Fruit fly (Drosophila melanogaster) whole organism, embryonic: ENCODE results near the gene Dop1R2.

Source experiments
- Adf1 ChIP-seq: fragments of 200-800 bp; sonication (Bioruptor generic); IDR thresholded peaks from 2 replicates; pipeline ENCODE4 v1.3.6; 2022; ENCODE audit warnings: missing biosample characterization, missing genetic modification characterization
- B-H2 ChIP-seq: fragments of 200-800 bp; sonication (Bioruptor generic); optimal IDR thresholded peaks from 2 replicates; lab custom pipeline; 2018; ENCODE audit warnings: missing biosample characterization, mild to moderate bottlenecking, missing genetic modification characterization
- Bgb ChIP-seq: fragments of 200-800 bp; sonication (Bioruptor generic); IDR thresholded peaks from 2 replicates; pipeline ENCODE4 v1.3.6; 2022; ENCODE audit warnings: missing biosample characterization, missing genetic modification characterization; ENCODE audit not compliant: partially characterized antibody
- CG10209 ChIP-seq: fragments of 200-800 bp; sonication (Bioruptor generic); optimal IDR thresholded peaks from 3 replicates; lab custom pipeline; 2017; ENCODE audit warnings: missing biosample characterization, mild to moderate bottlenecking, missing genetic modification characterization, missing genetic modification reagents
- CG10321 ChIP-seq: fragments of 200-800 bp; sonication (Bioruptor generic); IDR thresholded peaks from 2 replicates; pipeline ENCODE4 v1.3.6; 2022; ENCODE audit warnings: missing biosample characterization, missing genetic modification characterization
- CG11723 ChIP-seq: fragments of 200-800 bp; sonication (Bioruptor generic); optimal IDR thresholded peaks from 2 replicates; lab custom pipeline; 2017; ENCODE audit warnings: missing biosample characterization, mild to moderate bottlenecking, missing genetic modification characterization
- CG12744 ChIP-seq: fragments of 200-800 bp; sonication (Bioruptor generic); optimal IDR thresholded peaks from 2 replicates; lab custom pipeline; 2016; ENCODE audit warnings: missing biosample characterization, missing genetic modification characterization
- CG13424 ChIP-seq: fragments of 200-800 bp; sonication (Bioruptor generic); optimal IDR thresholded peaks from 2 replicates; lab custom pipeline; 2019; ENCODE audit warnings: missing biosample characterization, mild to moderate bottlenecking, missing genetic modification characterization, moderate library complexity
- CG13624 ChIP-seq: fragments of 200-800 bp; sonication (Bioruptor generic); optimal IDR thresholded peaks from 2 replicates; lab custom pipeline; 2016; ENCODE audit warnings: missing biosample characterization, missing genetic modification characterization
- CG14965 ChIP-seq: fragments of 200-800 bp; sonication (Bioruptor generic); optimal IDR thresholded peaks from 2 replicates; lab custom pipeline; 2016; ENCODE audit warnings: missing biosample characterization, missing genetic modification characterization, borderline replicate concordance
- CG2889 ChIP-seq: fragments of 200-800 bp; sonication (Bioruptor generic); IDR thresholded peaks from 3 replicates; pipeline ENCODE4 v1.3.6; 2022; ENCODE audit warnings: missing biosample characterization, missing genetic modification characterization
- CG4282 ChIP-seq: fragments of 200-800 bp; sonication (Bioruptor generic); optimal IDR thresholded peaks from 2 replicates; lab custom pipeline; 2016; ENCODE audit warnings: missing biosample characterization, missing genetic modification characterization
- CG7786 ChIP-seq: fragments of 200-800 bp; sonication (Bioruptor generic); optimal IDR thresholded peaks from 2 replicates; lab custom pipeline; 2016; ENCODE audit warnings: missing biosample characterization, missing genetic modification characterization
- CG8089 ChIP-seq: fragments of 200-800 bp; sonication (Bioruptor generic); optimal IDR thresholded peaks from 3 replicates; lab custom pipeline; 2016; ENCODE audit warnings: missing biosample characterization, missing genetic modification characterization
- CG8359 ChIP-seq: fragments of 200-800 bp; sonication (Bioruptor generic); optimal IDR thresholded peaks from 2 replicates; lab custom pipeline; 2017; ENCODE audit warnings: missing biosample characterization, mild to moderate bottlenecking, missing genetic modification characterization, borderline replicate concordance
- CG8388 ChIP-seq: fragments of 200-800 bp; sonication (Bioruptor generic); optimal IDR thresholded peaks from 2 replicates; lab custom pipeline; 2019; ENCODE audit warnings: missing biosample characterization, mild to moderate bottlenecking, missing genetic modification characterization, moderate library complexity
- D19B ChIP-seq: fragments of 200-800 bp; sonication (Bioruptor generic); optimal IDR thresholded peaks from 2 replicates; lab custom pipeline; 2017; ENCODE audit warnings: missing biosample characterization, mild to moderate bottlenecking, missing genetic modification characterization
- Dbx ChIP-seq: fragments of 200-800 bp; sonication (Bioruptor generic); IDR thresholded peaks from 3 replicates; pipeline ENCODE4 v1.3.6; 2022; ENCODE audit warnings: missing biosample characterization, missing genetic modification characterization
- Dref ChIP-seq: fragments of 200-800 bp; sonication (Bioruptor generic); IDR thresholded peaks from 2 replicates; pipeline ENCODE4 v1.3.6; 2022; ENCODE audit warnings: missing biosample characterization, missing genetic modification characterization
- H15 ChIP-seq: fragments of 200-800 bp; sonication (Bioruptor generic); IDR thresholded peaks from 3 replicates; pipeline ENCODE4 v1.3.6; 2022; ENCODE audit warnings: missing biosample characterization, missing genetic modification characterization
- HmgD ChIP-seq: fragments of 200-800 bp; sonication (Bioruptor generic); optimal IDR thresholded peaks from 3 replicates; lab custom pipeline; 2016; ENCODE audit warnings: missing biosample characterization, missing genetic modification characterization
- Hmx ChIP-seq: fragments of 200-800 bp; sonication (Bioruptor generic); optimal IDR thresholded peaks from 2 replicates; lab custom pipeline; 2016; ENCODE audit warnings: missing biosample characterization, missing genetic modification characterization
- Meics ChIP-seq: fragments of 200-800 bp; sonication (Bioruptor generic); optimal IDR thresholded peaks from 2 replicates; lab custom pipeline; 2017; ENCODE audit warnings: missing biosample characterization, mild to moderate bottlenecking, missing genetic modification characterization
- NK7.1 ChIP-seq: fragments of 200-800 bp; sonication (Bioruptor generic); optimal IDR thresholded peaks from 3 replicates; lab custom pipeline; 2016; ENCODE audit warnings: missing biosample characterization, missing genetic modification characterization
- Ravus ChIP-seq: fragments of 200-800 bp; sonication (Bioruptor generic); IDR thresholded peaks from 2 replicates; pipeline ENCODE4 v1.3.6; 2022; ENCODE audit warnings: missing biosample characterization, missing genetic modification characterization
- Six4 ChIP-seq: fragments of 200-800 bp; sonication (Bioruptor generic); optimal IDR thresholded peaks from 2 replicates; lab custom pipeline; 2016; ENCODE audit warnings: missing biosample characterization, missing genetic modification characterization
- TFAM ChIP-seq: fragments of 200-800 bp; sonication (Bioruptor generic); optimal IDR thresholded peaks from 2 replicates; lab custom pipeline; 2017; ENCODE audit warnings: missing biosample characterization, missing genetic modification characterization, inconsistent platforms
- al ChIP-seq: fragments of 200-800 bp; sonication (Bioruptor generic); IDR thresholded peaks from 2 replicates; pipeline ENCODE4 v1.3.6; 2022; ENCODE audit warnings: missing biosample characterization, missing genetic modification characterization
- amos ChIP-seq: fragments of 200-800 bp; sonication (Bioruptor generic); IDR thresholded peaks from 2 replicates; pipeline ENCODE4 v1.3.6; 2022; ENCODE audit warnings: missing biosample characterization, missing genetic modification characterization; ENCODE audit not compliant: partially characterized antibody
- ash1 ChIP-seq: fragments of 200-800 bp; sonication (Bioruptor generic); optimal IDR thresholded peaks from 2 replicates; lab custom pipeline; 2018; ENCODE audit warnings: missing biosample characterization, mild to moderate bottlenecking, missing genetic modification characterization
- ato ChIP-seq: fragments of 200-800 bp; sonication (Bioruptor generic); IDR thresholded peaks from 2 replicates; pipeline ENCODE4 v1.3.6; 2022; ENCODE audit warnings: missing biosample characterization, missing genetic modification characterization; ENCODE audit not compliant: partially characterized antibody
- bigmax ChIP-seq: fragments of 200-800 bp; sonication (Bioruptor generic); optimal IDR thresholded peaks from 2 replicates; lab custom pipeline; 2018; ENCODE audit warnings: missing biosample characterization, mild to moderate bottlenecking, missing genetic modification characterization
- chinmo ChIP-seq: fragments of 200-800 bp; sonication (Bioruptor generic); IDR thresholded peaks from 4 replicates; pipeline ENCODE4 v1.3.6; 2022; ENCODE audit warnings: missing biosample characterization, missing genetic modification characterization; ENCODE audit not compliant: partially characterized antibody
- cwo ChIP-seq: fragments of 200-800 bp; sonication (Bioruptor generic); optimal IDR thresholded peaks from 3 replicates; lab custom pipeline; 2017; ENCODE audit warnings: missing biosample characterization, missing genetic modification characterization, mild to moderate bottlenecking, moderate library complexity, missing genetic modification reagents
- danr ChIP-seq: fragments of 200-800 bp; sonication (Bioruptor generic); IDR thresholded peaks from 2 replicates; pipeline ENCODE4 v1.3.6; 2022; ENCODE audit warnings: missing biosample characterization, missing genetic modification characterization
- dati ChIP-seq: fragments of 200-800 bp; sonication (Bioruptor generic); IDR thresholded peaks from 2 replicates; pipeline ENCODE4 v1.3.6; 2022; ENCODE audit warnings: missing biosample characterization, missing genetic modification characterization
- gcm ChIP-seq: fragments of 200-800 bp; sonication (Bioruptor generic); optimal IDR thresholded peaks from 2 replicates; lab custom pipeline; 2019; ENCODE audit warnings: missing biosample characterization, mild to moderate bottlenecking, missing genetic modification characterization, moderate library complexity
- gem ChIP-seq: fragments of 200-800 bp; sonication (Bioruptor generic); optimal IDR thresholded peaks from 2 replicates; lab custom pipeline; 2019; ENCODE audit warnings: missing biosample characterization, mild to moderate bottlenecking, missing genetic modification characterization, moderate library complexity
- jumu ChIP-seq: fragments of 200-800 bp; sonication (Bioruptor generic); optimal IDR thresholded peaks from 3 replicates; lab custom pipeline; 2016; ENCODE audit warnings: missing biosample characterization, missing genetic modification characterization
- mld ChIP-seq: fragments of 200-800 bp; sonication (Bioruptor generic); IDR thresholded peaks from 3 replicates; pipeline ENCODE4 v1.3.6; 2022; ENCODE audit warnings: missing biosample characterization, missing genetic modification characterization; ENCODE audit not compliant: partially characterized antibody
- nerfin-2 ChIP-seq: fragments of 200-800 bp; sonication (Bioruptor generic); IDR thresholded peaks from 2 replicates; pipeline ENCODE4 v1.3.6; 2022; ENCODE audit warnings: missing biosample characterization, missing genetic modification characterization; ENCODE audit not compliant: partially characterized antibody
- oc ChIP-seq: fragments of 200-800 bp; sonication (Bioruptor generic); optimal IDR thresholded peaks from 2 replicates; lab custom pipeline; 2018; ENCODE audit warnings: missing biosample characterization, mild to moderate bottlenecking, missing genetic modification characterization, moderate library complexity
- psq ChIP-seq: fragments of 200-800 bp; sonication (Bioruptor generic); optimal IDR thresholded peaks from 2 replicates; lab custom pipeline; 2017; ENCODE audit warnings: missing biosample characterization, missing genetic modification characterization
- row ChIP-seq: fragments of 200-800 bp; sonication (Bioruptor generic); IDR thresholded peaks from 3 replicates; pipeline ENCODE4 v1.3.6; 2022; ENCODE audit warnings: missing biosample characterization, missing genetic modification characterization
- seq ChIP-seq: fragments of 200-800 bp; sonication (Bioruptor generic); IDR thresholded peaks from 2 replicates; pipeline ENCODE4 v1.3.6; 2022; ENCODE audit warnings: missing biosample characterization, missing genetic modification characterization
- sna ChIP-seq: fragments of 200-800 bp; sonication (Bioruptor generic); IDR thresholded peaks from 2 replicates; pipeline ENCODE4 v1.3.6; 2022; ENCODE audit warnings: missing biosample characterization, missing genetic modification characterization; ENCODE audit not compliant: partially characterized antibody
- sr ChIP-seq: fragments of 200-800 bp; sonication (Bioruptor generic); IDR thresholded peaks from 3 replicates; pipeline ENCODE4 v1.3.6; 2022; ENCODE audit warnings: missing biosample characterization, missing genetic modification characterization
- stc ChIP-seq: fragments of 200-800 bp; sonication (Bioruptor generic); IDR thresholded peaks from 2 replicates; pipeline ENCODE4 v1.3.6; 2022; ENCODE audit warnings: missing biosample characterization, missing genetic modification characterization
- unc-4 ChIP-seq: fragments of 200-800 bp; sonication (Bioruptor generic); IDR thresholded peaks from 2 replicates; pipeline ENCODE4 v1.3.6; 2022; ENCODE audit warnings: missing biosample characterization, missing genetic modification characterization; ENCODE audit not compliant: partially characterized antibody
- usp ChIP-seq: fragments of >200 bp; optimal IDR thresholded peaks from 2 replicates; lab custom pipeline; 2017; ENCODE audit warnings: missing biosample characterization, missing genetic modification characterization
- zen ChIP-seq: fragments of 200-800 bp; sonication (Bioruptor generic); optimal IDR thresholded peaks from 3 replicates; lab custom pipeline; 2018; ENCODE audit warnings: missing biosample characterization, mild to moderate bottlenecking, missing genetic modification characterization, moderate library complexity

Gene Dop1R2

DNA sequence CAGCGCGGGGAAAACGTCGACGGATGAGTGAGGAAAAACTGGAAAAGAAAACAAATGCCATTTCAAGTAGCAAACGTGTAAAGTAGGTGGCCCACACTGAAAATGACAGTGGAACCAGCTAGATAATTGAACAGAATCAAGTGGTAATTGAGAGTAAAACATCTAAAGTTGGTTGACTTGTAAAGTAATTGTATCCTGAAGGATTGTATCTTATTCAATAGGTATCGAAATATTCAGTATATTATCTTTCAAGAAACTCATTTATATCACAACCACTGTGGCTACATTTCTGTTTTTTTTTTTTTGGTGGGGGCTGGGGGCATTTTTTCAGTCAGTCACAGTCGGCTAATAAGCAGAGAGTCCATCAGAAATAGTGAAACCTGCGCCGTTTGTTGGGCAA is 39.4 kb upstream of the Dop1R2 start (continued):
- TF ChIP-seq cwo (GFP tag; lab: Kevin White, UChicago) (no peak), Hmx (GFP tag; lab: Kevin White, UChicago) (no peak), row (peak; percentile 43; the same call in 2 of the 3 replicates), zen (no peak), Dref (GFP tag; lab: Robert Waterston, UW) (no peak), CG2889 (GFP tag; lab: Robert Waterston, UW) (no peak), CG13624 (no peak), unc-4 (GFP tag; lab: Robert Waterston, UW) (no peak), CG7786 (GFP tag; lab: Kevin White, UChicago) (no peak), sna (no peak), psq (GFP tag; lab: Kevin White, UChicago) (no peak), dati (GFP tag; lab: Robert Waterston, UW) (no peak), HmgD (GFP tag; lab: Kevin White, UChicago) (no peak), mld (GFP tag; lab: Robert Waterston, UW) (no peak), CG8388 (GFP tag; lab: Kevin White, UChicago) (peak; percentile 49), usp (GFP tag; lab: Kevin White, UChicago) (no peak), bigmax (GFP tag; lab: Kevin White, UChicago) (no peak), amos (GFP tag; lab: Robert Waterston, UW) (no peak), CG8089 (GFP tag; lab: Kevin White, UChicago) (no peak), CG12744 (no peak), CG11723 (GFP tag; lab: Kevin White, UChicago) (no peak), Dbx (GFP tag; lab: Robert Waterston, UW) (no peak), danr (peak; percentile 52; the same call in 1 of the 2 replicates), gem (tag; lab: Kevin White, UChicago) (peak; percentile 73), ato (no peak), CG10321 (no peak), H15 (peak; percentile 65; the same call in 1 of the 3 replicates), B-H2 (GFP tag; lab: Kevin White, UChicago) (no peak), nerfin-2 (GFP tag; lab: Robert Waterston, UW) (no peak), CG13424 (peak; percentile 18), CG14965 (no peak), gcm (GFP tag; lab: Kevin White, UChicago) (peak; percentile 4), Adf1 (GFP tag; lab: Robert Waterston, UW) (no peak), chinmo (GFP tag; lab: Robert Waterston, UW) (no peak), Bgb (GFP tag; lab: Robert Waterston, UW) (no peak), stc (peak; percentile 77), Six4 (GFP tag; lab: Kevin White, UChicago) (no peak), seq (GFP tag; lab: Robert Waterston, UW) (no peak), ash1 (GFP tag; lab: Kevin White, UChicago) (no peak), NK7.1 (GFP tag; lab: Kevin White, UChicago) (no peak), CG8359 (GFP tag; lab: Kevin White, UChicago) (no peak), CG10209 (GFP tag; lab: Kevin White, UChicago) (no peak), al (no peak), D19B (GFP tag; lab: Kevin White, UChicago) (no peak), jumu (GFP tag; lab: Kevin White, UChicago) (peak; percentile 46), oc (tag; lab: Kevin White, UChicago) (no peak), Meics (no peak), sr (GFP tag; lab: Robert Waterston, UW) (0 out of 3 replicates have a peak, but pooled peaks have one; percentile 28), TFAM (GFP tag; lab: Kevin White, UChicago) (no peak), CG4282 (GFP tag; lab: Kevin White, UChicago) (no peak), Ravus (GFP tag; lab: Robert Waterston, UW) (no peak)
